Worm (Caenorhabditis elegans) whole organism, L2 larva: ENCODE data around the gene tag-321.

Experiments
- C34F6.9 ChIP-seq: fragments of 150-350 bp; optimal IDR thresholded peaks from 2 replicates; lab custom pipeline; 2014; ENCODE audit warnings: missing biosample characterization, missing genetic modification characterization
- R02D3.7 ChIP-seq: fragments of 150-350 bp; optimal IDR thresholded peaks from 2 replicates; lab custom pipeline; 2014; ENCODE audit warnings: missing biosample characterization, missing genetic modification characterization
- Y55F3AM.14 ChIP-seq: fragments of 200-800 bp; sonication (Bioruptor generic); optimal IDR thresholded peaks from 2 replicates; lab custom pipeline; 2018; ENCODE audit warnings: mild to moderate bottlenecking, missing genetic modification characterization, missing compliant biosample characterization
- ZK546.5 ChIP-seq: sonication (generic microtip); optimal IDR thresholded peaks from 2 replicates; lab custom pipeline; 2017; ENCODE audit warnings: missing biosample characterization, missing genetic modification characterization
- alr-1 ChIP-seq: fragments of 150-350 bp; optimal IDR thresholded peaks from 2 replicates; lab custom pipeline; 2014; ENCODE audit warnings: missing biosample characterization, missing genetic modification characterization
- aly-2 ChIP-seq: fragments of 150-350 bp; optimal IDR thresholded peaks from 2 replicates; lab custom pipeline; 2014; ENCODE audit warnings: missing biosample characterization, missing genetic modification characterization
- ama-1 ChIP-seq: fragments of 150-350 bp; optimal IDR thresholded peaks from 2 replicates; lab custom pipeline; 2018; ENCODE audit warnings: inconsistent platforms
- blmp-1 ChIP-seq: sonication (generic microtip); optimal IDR thresholded peaks from 2 replicates; lab custom pipeline; 2017; ENCODE audit warnings: missing genetic modification characterization, mild to moderate bottlenecking, missing compliant biosample characterization, antibody characterized with exemption, moderate library complexity; ENCODE audit not compliant: insufficient read depth
- ceh-82 ChIP-seq: fragments of 150-350 bp; optimal IDR thresholded peaks from 2 replicates; lab custom pipeline; 2014; ENCODE audit warnings: missing biosample characterization, missing genetic modification characterization
- crh-2 ChIP-seq: sonication (generic microtip); optimal IDR thresholded peaks from 2 replicates; lab custom pipeline; 2017; ENCODE audit warnings: missing biosample characterization, missing genetic modification characterization
- dmd-4 ChIP-seq: sonication (generic microtip); optimal IDR thresholded peaks from 2 replicates; lab custom pipeline; 2017; ENCODE audit warnings: missing biosample characterization, missing genetic modification characterization
- egl-27 ChIP-seq: sonication (generic microtip); optimal IDR thresholded peaks from 3 replicates; lab custom pipeline; 2017; ENCODE audit warnings: missing biosample characterization, missing genetic modification reagents, missing genetic modification characterization
- elt-1 ChIP-seq: fragments of 150-350 bp; optimal IDR thresholded peaks from 2 replicates; lab custom pipeline; 2014; ENCODE audit warnings: missing biosample characterization, missing genetic modification characterization
- elt-3 ChIP-seq: sonication (generic microtip); optimal IDR thresholded peaks from 2 replicates; lab custom pipeline; 2017; ENCODE audit warnings: missing biosample characterization, missing genetic modification characterization
- fos-1 ChIP-seq: fragments of 150-350 bp; optimal IDR thresholded peaks from 2 replicates; lab custom pipeline; 2014; ENCODE audit warnings: missing biosample characterization, missing genetic modification characterization
- gmeb-1 ChIP-seq: fragments of 150-350 bp; optimal IDR thresholded peaks from 2 replicates; lab custom pipeline; 2014; ENCODE audit warnings: missing biosample characterization, missing genetic modification characterization
- lin-11 ChIP-seq: fragments of 150-350 bp; sonication (generic microtip); optimal IDR thresholded peaks from 2 replicates; lab custom pipeline; 2014; ENCODE audit warnings: missing biosample characterization, missing genetic modification characterization, inconsistent platforms, mixed read lengths
- lin-13 ChIP-seq: fragments of 150-350 bp; optimal IDR thresholded peaks from 2 replicates; lab custom pipeline; 2014; ENCODE audit warnings: missing biosample characterization, missing genetic modification reagents, missing genetic modification characterization
- lsy-2 ChIP-seq, 2 experiments: fragments of 150-350 bp in 1 of 2; sonication (generic microtip) in 1 of 2; optimal IDR thresholded peaks; 2 replicates each; lab custom pipeline; 2014 to 2017; ENCODE audit warnings: missing biosample characterization in 2 of 2, missing genetic modification characterization in 2 of 2
- mab-5 ChIP-seq: fragments of 150-350 bp; optimal IDR thresholded peaks from 2 replicates; lab custom pipeline; 2014; ENCODE audit warnings: missing biosample characterization, missing genetic modification characterization
- mbf-1 ChIP-seq: sonication (generic microtip); optimal IDR thresholded peaks from 2 replicates; lab custom pipeline; 2017; ENCODE audit warnings: missing biosample characterization, missing genetic modification characterization
- mdl-1 ChIP-seq, 2 experiments: fragments of 150-350 bp in 1 of 2; sonication (generic microtip) in 1 of 2; optimal IDR thresholded peaks; 2 replicates each; lab custom pipeline; 2017; ENCODE audit warnings: missing biosample characterization in 2 of 2, missing genetic modification characterization in 2 of 2
- nhr-10 ChIP-seq: sonication (generic microtip); optimal IDR thresholded peaks from 2 replicates; lab custom pipeline; 2017; ENCODE audit warnings: missing biosample characterization, missing genetic modification characterization
- nhr-12 ChIP-seq: fragments of 150-350 bp; optimal IDR thresholded peaks from 2 replicates; lab custom pipeline; 2014; ENCODE audit warnings: missing biosample characterization, missing genetic modification characterization
- nhr-129 ChIP-seq: fragments of 150-350 bp; optimal IDR thresholded peaks from 2 replicates; lab custom pipeline; 2014; ENCODE audit warnings: missing biosample characterization, missing genetic modification characterization
- nhr-21 ChIP-seq: fragments of 150-350 bp; optimal IDR thresholded peaks from 2 replicates; lab custom pipeline; 2014; ENCODE audit warnings: missing biosample characterization, missing genetic modification characterization
- nhr-237 ChIP-seq: fragments of 150-350 bp; optimal IDR thresholded peaks from 2 replicates; lab custom pipeline; 2014; ENCODE audit warnings: missing biosample characterization, missing genetic modification characterization
- nhr-25 ChIP-seq: fragments of 150-350 bp; sonication (generic microtip); optimal IDR thresholded peaks from 3 replicates; lab custom pipeline; 2014; ENCODE audit warnings: missing biosample characterization, missing genetic modification characterization
- nhr-6 ChIP-seq: fragments of 150-350 bp; optimal IDR thresholded peaks from 2 replicates; lab custom pipeline; 2014; ENCODE audit warnings: missing biosample characterization, missing genetic modification characterization
- nhr-77 ChIP-seq: fragments of 150-350 bp; optimal IDR thresholded peaks from 2 replicates; lab custom pipeline; 2014; ENCODE audit warnings: missing biosample characterization, missing genetic modification characterization
- skn-1 ChIP-seq: sonication (generic microtip); optimal IDR thresholded peaks from 2 replicates; lab custom pipeline; 2017; ENCODE audit warnings: missing biosample characterization, missing genetic modification characterization
- sma-3 ChIP-seq: sonication (generic microtip); optimal IDR thresholded peaks from 2 replicates; lab custom pipeline; 2016; ENCODE audit warnings: missing genetic modification reagents, missing genetic modification characterization, missing compliant biosample characterization
- sma-9 ChIP-seq, 2 experiments: fragments of 150-350 bp in 1 of 2; sonication (generic microtip) in 1 of 2; optimal IDR thresholded peaks; 2 replicates each; lab custom pipeline; 2014 to 2016; ENCODE audit warnings: missing genetic modification characterization in 2 of 2, mild to moderate bottlenecking in 1 of 2, missing biosample characterization in 1 of 2, missing compliant biosample characterization in 1 of 2, missing genetic modification reagents in 1 of 2, moderate library complexity in 1 of 2
- snpc-4 ChIP-seq: fragments of 150-350 bp; optimal IDR thresholded peaks from 2 replicates; lab custom pipeline; 2014; ENCODE audit warnings: missing biosample characterization, missing genetic modification characterization
- unc-39 ChIP-seq: fragments of 150-350 bp; optimal IDR thresholded peaks from 2 replicates; lab custom pipeline; 2014; ENCODE audit warnings: missing biosample characterization, missing genetic modification characterization
- unc-55 ChIP-seq: fragments of 150-350 bp; sonication (generic microtip); optimal IDR thresholded peaks from 3 replicates; lab custom pipeline; 2014; ENCODE audit warnings: missing biosample characterization, missing genetic modification reagents, missing genetic modification characterization
- unc-62 ChIP-seq: fragments of 150-350 bp; optimal IDR thresholded peaks from 2 replicates; lab custom pipeline; 2014; ENCODE audit warnings: missing biosample characterization, missing genetic modification reagents, missing genetic modification characterization
- ztf-4 ChIP-seq: fragments of 150-350 bp; optimal IDR thresholded peaks from 2 replicates; lab custom pipeline; 2014; ENCODE audit warnings: missing biosample characterization, missing genetic modification characterization

tag-321 gene

DNA sequence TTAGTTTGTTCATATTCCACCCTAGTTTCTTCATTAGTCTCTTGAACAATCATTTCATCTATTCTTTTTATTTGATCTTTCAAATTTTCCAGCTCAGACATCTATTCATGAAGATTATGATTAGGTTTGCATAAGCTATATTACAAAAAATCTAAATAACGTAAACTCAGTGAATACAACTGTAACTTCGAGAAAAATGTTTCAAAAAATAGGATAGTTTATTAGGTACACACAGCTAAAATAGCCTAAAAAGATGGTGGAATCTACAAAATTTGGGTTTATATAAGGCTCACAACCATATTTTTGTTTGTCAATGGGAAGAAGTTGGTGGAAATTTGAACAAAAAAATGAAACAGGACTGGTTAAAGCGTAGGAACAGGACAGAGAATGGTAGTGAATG lies 29.1 kb upstream of the tag-321 start, which contains the start of gene zgpa-1:
Gene zgpa-1, minus strand, starts transcription at position 101 of the 400 bp plus-strand sequence.
- TF ChIP-seq lin-13 (no peak), dmd-4 (tag; lab: Kevin White, UChicago) (no peak), ama-1 (lab: Kevin White, UChicago) (no peak), nhr-12 (no peak), mbf-1 (no peak), Y55F3AM.14 (GFP tag; lab: Kevin White, UChicago) (no peak), egl-27 (tag; lab: Kevin White, UChicago) (no peak), lin-11 (tag; lab: Kevin White, UChicago) (no peak), elt-1 (no peak), nhr-129 (no peak), blmp-1 (tag; lab: Kevin White, UChicago) (no peak)
- TF ChIP-seq, all 48 proteins: peak for 0

- TF ChIP-seq unc-39 (tag; lab: Kevin White, UChicago) (no peak), elt-1 (peak; percentile 59), nhr-6 (no peak)
Observed at ce11 chrIV:7808583-7808982, 24.9 kb upstream of the tag-321 start, which contains the start of gene C33H5.1. Gene C33H5.1 (plus strand): TSS chrIV:7808912.

DNA sequence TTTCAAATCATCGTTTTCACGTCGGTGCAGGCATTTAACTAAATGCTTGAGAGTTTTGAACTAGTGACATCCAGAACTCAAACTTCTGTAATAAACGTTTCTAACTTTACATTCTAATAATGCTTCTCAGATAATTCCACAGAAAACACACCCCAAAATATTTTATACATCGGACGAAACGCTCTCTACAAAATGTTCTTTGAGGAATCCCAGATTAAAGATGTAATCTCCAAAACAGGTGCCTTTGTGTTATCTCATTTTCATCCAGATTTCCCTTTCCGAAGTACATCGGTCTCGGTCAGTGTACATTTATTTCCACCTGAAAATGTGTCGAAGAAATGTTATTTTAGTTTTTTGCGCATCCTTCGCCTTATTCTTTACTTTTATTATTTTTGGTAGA lies 21.1 kb upstream of the tag-321 start, which contains the start of gene C33H5.2:
Gene C33H5.2, plus strand, starts transcription at position 301 of the 400 bp plus-strand sequence.
- no peak for TF ChIP-seq unc-62 (GFP tag; lab: Kevin White, UChicago)
- TF ChIP-seq sma-9 (GFP tag; optimal IDR thresholded peaks at IDR 0.05; lab: Kevin White, UChicago): no peak
- TF ChIP-seq sma-9 (tag; optimal IDR thresholded peaks at IDR 0.05; lab: Kevin White, UChicago): no peak
- TF ChIP-seq nhr-77 (tag; lab: Kevin White, UChicago): no peak
- no peak for TF ChIP-seq nhr-129
- TF ChIP-seq mbf-1: no peak
- no peak for TF ChIP-seq mdl-1 (tag; optimal IDR thresholded peaks at IDR 0.05; lab: Kevin White, UChicago)
- TF ChIP-seq unc-55: no peak
- TF ChIP-seq ZK546.5 (tag; lab: Kevin White, UChicago): no peak
- TF ChIP-seq lsy-2 (tag; optimal IDR thresholded peaks at IDR 0.05; lab: Kevin White, UChicago): no peak
- no peak for TF ChIP-seq R02D3.7
- no peak for TF ChIP-seq alr-1 (tag; lab: Kevin White, UChicago)
- no peak for TF ChIP-seq nhr-12
- TF ChIP-seq elt-1: no peak
- TF ChIP-seq egl-27 (tag; lab: Kevin White, UChicago): no peak
- no peak for TF ChIP-seq ama-1 (lab: Kevin White, UChicago)
- no peak for TF ChIP-seq nhr-25 (tag; lab: Kevin White, UChicago)
- TF ChIP-seq skn-1 (tag; lab: Kevin White, UChicago): no peak

ce11 chrIV:7803250-7803649 lies 19.6 kb upstream of the tag-321 start, which contains the start of gene C33H5.16:
Gene C33H5.16 (minus strand): TSS chrIV:7803350.
- TF ChIP-seq sma-3 (GFP tag; lab: Kevin White, UChicago) (no peak), aly-2 (tag; lab: Kevin White, UChicago) (no peak), nhr-10 (tag; lab: Kevin White, UChicago) (no peak), lin-11 (tag; lab: Kevin White, UChicago) (no peak), nhr-12 (no peak), gmeb-1 (tag; lab: Kevin White, UChicago) (no peak), sma-9 (GFP tag; optimal IDR thresholded peaks at IDR 0.05; lab: Kevin White, UChicago) (no peak), sma-9 (tag; optimal IDR thresholded peaks at IDR 0.05; lab: Kevin White, UChicago) (no peak), nhr-21 (tag; lab: Kevin White, UChicago) (no peak), ztf-4 (tag; lab: Kevin White, UChicago) (no peak), nhr-129 (no peak)

- TF ChIP-seq crh-2 (tag; lab: Kevin White, UChicago) (no peak), C34F6.9 (tag; lab: Kevin White, UChicago) (no peak), ama-1 (lab: Kevin White, UChicago) (no peak), snpc-4 (tag; lab: Kevin White, UChicago) (no peak), mab-5 (no peak), alr-1 (tag; lab: Kevin White, UChicago) (no peak), lin-13 (no peak), fos-1 (tag; lab: Kevin White, UChicago) (no peak), ztf-4 (tag; lab: Kevin White, UChicago) (no peak), nhr-237 (tag; lab: Kevin White, UChicago) (no peak), ceh-82 (tag; lab: Kevin White, UChicago) (no peak), nhr-6 (no peak), elt-3 (tag; lab: Kevin White, UChicago) (no peak)
- TF ChIP-seq, all 48 proteins: peak for 0
Observed at ce11 chrIV:7800338-7800737, 16.7 kb upstream of the tag-321 start.
